Worm (Caenorhabditis elegans): ENCODE measurements around the gene F33H12.1.
"Not testable (repeated sequence)": the region's sequence is repeated elsewhere in the genome, so short reads cannot be mapped to it uniquely, and the experiment has no call there.

Gene F33H12.1

DNA sequence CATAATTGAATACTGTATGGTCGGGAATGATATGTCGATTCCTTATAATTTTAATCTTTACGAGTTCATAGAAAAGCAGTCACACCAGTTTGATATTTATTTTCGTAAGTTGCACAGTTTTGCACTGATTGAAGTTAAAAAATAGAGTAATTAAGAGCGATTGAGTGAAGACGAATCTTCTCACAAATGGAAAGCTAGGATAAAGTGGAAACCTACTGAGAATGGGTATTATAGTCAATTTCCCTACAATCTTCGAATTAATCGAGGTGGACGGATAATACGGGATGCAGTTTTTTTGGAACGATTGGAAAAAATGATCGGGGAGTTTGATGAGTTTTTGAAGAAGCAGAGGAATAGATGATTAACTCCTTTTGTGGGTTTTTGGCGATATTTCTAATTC lies 40.7 kb downstream of the F33H12.1 start, which contains the start of gene F22E5.23:
TSS of gene F22E5.23 (plus strand) at position 301 of the 400 bp plus-strand sequence.
- TF ChIP-seq skn-1 (tag; optimal IDR thresholded peaks at IDR 0.05) (no peak), sma-3 (GFP tag; optimal IDR thresholded peaks at IDR 0.05) (no peak), lsy-2 (tag; optimal IDR thresholded peaks at IDR 0.05) (no peak), ZK546.5 (tag; optimal IDR thresholded peaks at IDR 0.05) (no peak), nhr-10 (tag; optimal IDR thresholded peaks at IDR 0.05) (no peak), C34F6.9 (tag; optimal IDR thresholded peaks at IDR 0.05) (no peak), alr-1 (tag; optimal IDR thresholded peaks at IDR 0.05) (no peak), unc-39 (tag; optimal IDR thresholded peaks at IDR 0.05) (no peak), lin-11 (tag; optimal IDR thresholded peaks at IDR 0.05) (no peak), unc-62 (GFP tag; optimal IDR thresholded peaks at IDR 0.05) (no peak), nhr-11 (tag; optimal IDR thresholded peaks at IDR 0.05) (no peak), crh-2 (tag; optimal IDR thresholded peaks at IDR 0.05) (no peak), Y55F3AM.14 (GFP tag; optimal IDR thresholded peaks at IDR 0.05) (no peak), mbf-1 (tag; optimal IDR thresholded peaks at IDR 0.05) (no peak), elt-1 (tag; optimal IDR thresholded peaks at IDR 0.05) (no peak), F13H6.1 (tag; optimal IDR thresholded peaks at IDR 0.05) (no peak), dmd-4 (tag; optimal IDR thresholded peaks at IDR 0.05) (no peak), sma-9 (GFP tag; optimal IDR thresholded peaks at IDR 0.05) (no peak), sma-9 (tag; optimal IDR thresholded peaks at IDR 0.05) (no peak), nhr-23 (tag; optimal IDR thresholded peaks at IDR 0.05) (no peak)

- TF ChIP-seq C34F6.9 (tag; optimal IDR thresholded peaks at IDR 0.05) (no peak), R02D3.7 (tag; optimal IDR thresholded peaks at IDR 0.05) (no peak), ztf-11 (tag; optimal IDR thresholded peaks at IDR 0.05) (no peak), nhr-77 (tag; optimal IDR thresholded peaks at IDR 0.05) (no peak), mbf-1 (tag; optimal IDR thresholded peaks at IDR 0.05) (no peak), gmeb-1 (tag; optimal IDR thresholded peaks at IDR 0.05) (no peak), sma-9 (GFP tag; optimal IDR thresholded peaks at IDR 0.05) (no peak), sma-9 (tag; optimal IDR thresholded peaks at IDR 0.05) (no peak), Y55F3AM.14 (GFP tag; optimal IDR thresholded peaks at IDR 0.05) (no peak), ztf-4 (tag; optimal IDR thresholded peaks at IDR 0.05) (no peak), ama-1 (optimal IDR thresholded peaks at IDR 0.05) (no peak), aly-2 (tag; optimal IDR thresholded peaks at IDR 0.05) (no peak), peb-1 (tag; optimal IDR thresholded peaks at IDR 0.05) (no peak), ceh-16 (tag; optimal IDR thresholded peaks at IDR 0.05) (no peak)
Observed at ce11 chrII:2641777-2642176, 41.5 kb downstream of the F33H12.1 start, which contains the start of gene F22E5.7. F22E5.7 (plus strand) TSS chrII:2642077.

DNA sequence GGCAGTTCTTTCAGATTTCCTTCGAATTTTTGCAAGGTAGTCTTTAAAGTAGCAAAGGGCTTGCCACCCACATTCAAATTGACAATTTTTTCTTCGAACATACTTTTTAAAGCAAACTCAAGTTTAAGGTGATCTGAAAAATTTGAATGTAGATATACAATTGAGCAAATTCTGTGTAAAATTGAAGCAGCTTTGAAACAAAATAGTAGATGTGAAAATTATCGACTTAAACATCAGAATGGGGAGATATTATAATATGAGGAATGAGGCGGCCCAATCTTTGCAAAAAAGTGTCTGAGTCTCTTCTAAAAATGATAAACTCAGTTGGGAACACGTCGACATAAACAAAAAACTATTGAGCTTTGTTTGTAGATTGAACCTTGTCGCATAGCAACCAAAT lies 44.2 kb downstream of the F33H12.1 start, which contains the start of gene F22E5.11:
TSS of gene F22E5.11 (minus strand) at position 101 of the 400 bp plus-strand sequence.
- no peak for TF ChIP-seq blmp-1 (tag; optimal IDR thresholded peaks at IDR 0.05; ENCODE audit: insufficient read depth)
- no peak for TF ChIP-seq C34F6.9 (tag; optimal IDR thresholded peaks at IDR 0.05)
- no peak for TF ChIP-seq nhr-77 (tag; optimal IDR thresholded peaks at IDR 0.05)
- TF ChIP-seq mab-5 (tag; optimal IDR thresholded peaks at IDR 0.05), result no peak
- TF ChIP-seq peb-1 (tag; optimal IDR thresholded peaks at IDR 0.05), result no peak
- no peak for TF ChIP-seq unc-62 (GFP tag; optimal IDR thresholded peaks at IDR 0.05)
- no peak for TF ChIP-seq ceh-16 (tag; optimal IDR thresholded peaks at IDR 0.05)
- TF ChIP-seq nhr-129 (tag; optimal IDR thresholded peaks at IDR 0.05), result no peak
- TF ChIP-seq lin-39 (tag; optimal IDR thresholded peaks at IDR 0.05), result no peak

ce11 chrII:2646756-2647155 lies 46.5 kb downstream of the F33H12.1 start, which contains the start of gene F22E5.12:
F22E5.12 (minus strand) TSS chrII:2646856.
- not testable (repeated sequence) for TF ChIP-seq nhr-23, nhr-12, nhr-10 (tag; optimal IDR thresholded peaks at IDR 0.05)

- no peak for TF ChIP-seq skn-1 (tag; optimal IDR thresholded peaks at IDR 0.05)
- peak; percentile 29 for TF ChIP-seq nhr-129 (tag; optimal IDR thresholded peaks at IDR 0.05)
- no peak for TF ChIP-seq nhr-77 (tag; optimal IDR thresholded peaks at IDR 0.05)
- peak; percentile 81 for TF ChIP-seq C34F6.9 (tag; optimal IDR thresholded peaks at IDR 0.05)
- no peak for TF ChIP-seq ceh-82 (tag; optimal IDR thresholded peaks at IDR 0.05)
- TF ChIP-seq lin-13 (GFP tag; optimal IDR thresholded peaks at IDR 0.05), result peak; percentile 17
- TF ChIP-seq unc-55 (GFP tag; optimal IDR thresholded peaks at IDR 0.05), result peak; percentile 61
- TF ChIP-seq lsy-2 (tag; optimal IDR thresholded peaks at IDR 0.05), result peak in 1 of 2 experiments; percentile 65
- peak; percentile 61 for TF ChIP-seq F13H6.1 (tag; optimal IDR thresholded peaks at IDR 0.05)
- TF ChIP-seq sem-4 (tag; optimal IDR thresholded peaks at IDR 0.05), result peak; percentile 13
- peak; percentile 16 for TF ChIP-seq snpc-4 (tag; optimal IDR thresholded peaks at IDR 0.05)
Observed at ce11 chrII:2649015-2649414, 48.7 kb downstream of the F33H12.1 start.

All from whole organism, L2 larva.